Fruit fly (Drosophila melanogaster): Measurements from ENCODE around the gene CG4660.

The CG4660 gene

DNA sequence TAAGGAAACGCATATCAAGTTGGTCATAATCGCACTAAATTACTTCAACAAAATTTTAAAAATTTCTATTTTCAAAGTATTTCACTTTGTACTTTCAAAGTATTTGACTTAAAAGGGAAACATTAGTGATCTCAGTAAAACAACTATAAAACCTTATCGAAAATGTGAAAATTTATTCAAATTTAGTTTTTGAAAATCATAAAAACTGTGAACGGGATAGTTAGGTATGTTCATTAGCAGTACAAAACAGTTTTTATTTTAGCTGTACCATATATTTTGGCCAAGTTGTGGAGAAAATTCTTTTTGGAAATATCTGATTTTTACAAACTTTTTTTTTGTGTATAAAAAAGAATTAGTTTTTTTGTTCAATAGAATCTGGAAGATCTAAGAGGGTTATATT lies 14.9 kb downstream of the CG4660 start, which contains the start of gene CG43115:
Gene CG43115, minus strand, starts transcription at position 101 of the 400 bp plus-strand sequence.
- no peak for TF ChIP-seq CG8478 (optimal IDR thresholded peaks at IDR 0.05)
- TF ChIP-seq CTCF (optimal IDR thresholded peaks at IDR 0.05), result no peak

DNA sequence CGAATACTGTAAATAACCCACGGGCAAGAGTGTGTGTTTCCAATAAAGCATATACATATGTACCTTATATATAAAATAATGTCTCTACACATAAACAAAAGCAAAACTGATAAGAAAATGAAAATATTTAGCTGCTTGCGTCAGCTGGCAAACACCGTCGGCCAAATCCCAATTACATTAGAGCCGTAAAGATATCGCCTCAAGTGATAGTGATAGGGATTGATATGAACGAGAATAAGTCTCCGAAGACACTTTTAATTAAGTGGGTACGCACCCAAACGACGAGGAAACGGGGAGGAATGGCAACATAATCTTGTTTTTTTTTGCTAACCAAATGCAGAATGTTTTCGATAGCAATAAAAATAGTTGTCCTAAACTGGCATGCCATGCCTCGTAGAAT lies 16.7 kb downstream of the CG4660 start:
- no peak for TF ChIP-seq CTCF (optimal IDR thresholded peaks at IDR 0.05)

DNA sequence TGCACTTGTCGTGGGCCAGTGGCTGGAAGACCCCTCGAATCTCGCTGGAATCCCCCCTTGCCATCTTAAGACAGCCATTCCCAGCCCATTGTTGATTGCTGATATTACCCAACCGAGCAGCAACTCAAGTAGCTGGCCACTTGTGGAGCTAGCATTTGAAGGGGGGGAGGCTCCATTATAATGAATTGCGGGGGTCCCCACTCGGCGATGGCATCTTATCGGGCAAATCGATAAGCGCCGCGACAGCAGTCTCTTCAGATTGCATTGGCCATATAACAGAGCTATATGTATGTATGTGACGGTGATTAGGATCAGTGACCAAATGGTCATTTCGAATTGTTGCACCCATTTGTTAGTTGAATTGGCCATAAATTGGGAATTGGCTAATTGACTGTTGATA lies 19.0 kb downstream of the CG4660 start:
- no peak for TF ChIP-seq CTCF (optimal IDR thresholded peaks at IDR 0.05)
- TF ChIP-seq CG8478 (optimal IDR thresholded peaks at IDR 0.05), result no peak

DNA sequence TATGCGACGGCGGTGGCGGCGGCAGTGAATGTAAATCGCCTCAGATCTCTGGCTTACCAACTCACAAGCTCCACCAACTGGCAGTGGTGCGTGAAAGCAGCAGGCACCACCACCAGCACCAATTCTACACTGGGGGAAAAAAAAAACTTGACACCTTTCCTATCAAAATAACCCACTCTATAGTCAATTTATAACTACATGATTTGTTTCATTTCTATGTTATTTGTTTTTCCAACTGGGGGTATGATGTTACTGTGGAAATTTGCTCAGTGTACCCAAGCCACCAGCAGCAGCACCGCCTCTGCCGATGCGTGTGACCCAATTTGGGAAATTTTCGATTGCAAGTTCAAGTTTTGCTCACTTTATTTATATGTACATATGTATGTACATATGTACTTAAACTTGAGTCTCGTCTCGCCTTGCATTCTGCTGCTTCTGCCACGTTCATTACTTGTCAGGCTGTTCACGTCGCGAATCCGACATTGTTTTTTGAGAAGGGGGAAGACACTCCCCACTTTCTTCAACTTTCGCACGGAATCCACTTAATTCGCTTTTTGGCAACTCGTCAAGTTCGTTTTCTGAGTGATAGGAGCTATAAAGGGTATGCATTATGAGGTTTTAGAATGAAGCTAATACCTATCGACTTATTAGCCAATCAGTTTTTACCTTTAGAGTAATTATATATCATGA lies 21.9 kb downstream of the CG4660 start:
- TF ChIP-seq CG8478 (optimal IDR thresholded peaks at IDR 0.05), result no peak

DNA sequence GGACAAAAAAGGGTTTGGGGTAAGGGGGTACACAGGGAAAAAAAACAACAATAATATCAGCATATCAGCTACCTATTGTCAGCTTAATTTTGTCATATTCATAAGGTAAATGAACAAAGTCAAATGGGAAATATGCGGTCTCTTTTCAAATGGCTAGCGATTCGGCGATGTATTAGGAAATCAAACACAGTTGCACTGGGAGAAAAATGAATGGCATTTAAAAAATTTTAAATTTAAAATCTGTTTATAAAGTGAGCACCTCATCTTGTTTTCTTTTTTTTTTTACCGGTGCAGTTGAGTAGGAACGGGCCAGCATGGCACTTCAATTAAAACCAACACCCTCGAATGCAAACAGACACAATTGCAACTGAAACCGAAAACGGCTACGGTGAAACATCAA lies 27.1 kb downstream of the CG4660 start:
- TF ChIP-seq CTCF (optimal IDR thresholded peaks at IDR 0.05) (no peak), CG8478 (optimal IDR thresholded peaks at IDR 0.05) (no peak)

DNA sequence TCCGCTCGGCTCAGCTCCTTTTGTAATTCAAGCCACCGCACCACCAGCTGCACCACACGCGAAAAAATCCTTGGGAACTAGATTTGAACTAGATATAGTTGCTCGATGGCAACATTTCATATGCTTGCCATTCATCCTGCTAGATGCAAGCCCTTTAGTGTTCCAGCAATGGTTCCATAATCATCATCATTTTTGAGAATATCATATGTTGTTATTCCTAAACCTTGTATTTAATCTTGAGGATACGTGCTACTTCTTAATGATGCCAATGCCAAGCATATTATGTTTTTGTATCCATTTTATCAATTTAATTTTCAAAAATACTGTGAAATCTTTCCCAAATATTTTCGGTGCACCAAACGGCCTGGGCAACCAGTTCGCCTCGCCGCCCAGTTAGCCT lies 28.3 kb downstream of the CG4660 start:
- TF ChIP-seq CTCF (optimal IDR thresholded peaks at IDR 0.05), result no peak
- TF ChIP-seq CG8478 (optimal IDR thresholded peaks at IDR 0.05), result no peak

DNA sequence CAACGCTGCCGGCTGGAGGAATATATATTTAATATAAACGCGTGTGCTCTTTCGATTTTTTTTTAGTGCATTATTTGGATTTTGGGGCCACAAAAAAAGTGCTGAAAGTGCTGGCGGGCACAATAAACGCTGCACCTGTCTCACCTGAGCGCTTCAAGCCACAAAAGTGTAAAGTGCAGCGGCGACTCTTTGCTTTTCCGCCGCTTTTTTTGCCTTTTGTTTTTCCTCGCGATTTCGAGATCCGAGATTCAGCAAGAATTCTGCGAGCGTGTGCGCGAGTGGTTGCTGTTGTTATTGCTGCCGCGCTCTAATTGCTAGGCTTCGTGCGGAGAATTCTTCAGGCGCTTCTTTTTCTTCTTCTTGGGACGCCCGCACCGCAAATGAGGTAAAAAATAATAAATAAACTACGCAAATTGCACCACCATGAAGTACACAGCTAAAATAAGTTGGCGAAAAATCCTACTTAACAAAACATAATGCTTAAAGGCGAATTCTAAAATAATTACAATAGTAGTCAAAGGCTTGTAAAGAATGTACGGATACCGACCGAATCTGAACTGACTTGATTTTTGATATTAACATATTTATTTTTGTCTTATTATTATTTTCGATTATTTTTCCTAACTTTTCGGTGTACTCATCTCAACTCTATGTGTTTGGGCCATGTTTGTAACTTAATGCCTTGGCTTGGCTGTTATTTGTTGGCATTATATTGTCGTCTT lies 30.1 kb downstream of the CG4660 start:
- no peak for TF ChIP-seq CG8478 (optimal IDR thresholded peaks at IDR 0.05)

DNA sequence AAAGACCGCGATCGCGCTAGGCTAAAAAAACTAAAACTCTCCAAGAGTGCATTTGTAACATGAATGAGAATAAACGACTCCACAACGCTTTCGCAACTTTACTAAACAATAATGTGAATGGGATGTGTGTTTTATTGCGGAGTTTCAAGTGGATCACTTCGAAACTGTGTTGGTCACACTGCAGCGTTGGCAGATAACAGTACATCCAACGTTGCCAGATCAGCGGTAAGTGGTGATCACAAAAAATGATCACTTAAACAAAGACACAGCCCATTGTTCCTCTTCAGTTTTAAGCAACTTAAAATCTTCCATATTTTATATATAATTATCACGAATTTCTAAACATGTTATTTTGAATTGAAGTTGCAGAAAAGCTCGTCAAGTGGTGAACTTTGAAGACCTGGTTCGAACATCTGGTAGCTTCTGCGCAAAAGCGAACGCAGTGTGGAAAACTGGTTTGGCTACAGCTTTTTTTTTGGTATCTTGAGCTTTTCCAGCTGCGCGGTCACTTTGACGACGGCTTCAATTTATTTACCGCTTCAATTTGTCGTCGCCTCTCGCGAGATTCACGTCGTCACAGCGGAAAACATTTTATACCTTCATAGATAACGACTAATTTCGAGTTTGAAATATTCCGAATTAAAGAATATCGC lies 30.8 kb downstream of the CG4660 start, which contains the start of gene CG5921:
Gene CG5921, plus strand, starts transcription at position 547 of the 653 bp plus-strand sequence.
- TF ChIP-seq CG8478 (optimal IDR thresholded peaks at IDR 0.05), result no peak
- TF ChIP-seq CTCF (optimal IDR thresholded peaks at IDR 0.05), result no peak

DNA sequence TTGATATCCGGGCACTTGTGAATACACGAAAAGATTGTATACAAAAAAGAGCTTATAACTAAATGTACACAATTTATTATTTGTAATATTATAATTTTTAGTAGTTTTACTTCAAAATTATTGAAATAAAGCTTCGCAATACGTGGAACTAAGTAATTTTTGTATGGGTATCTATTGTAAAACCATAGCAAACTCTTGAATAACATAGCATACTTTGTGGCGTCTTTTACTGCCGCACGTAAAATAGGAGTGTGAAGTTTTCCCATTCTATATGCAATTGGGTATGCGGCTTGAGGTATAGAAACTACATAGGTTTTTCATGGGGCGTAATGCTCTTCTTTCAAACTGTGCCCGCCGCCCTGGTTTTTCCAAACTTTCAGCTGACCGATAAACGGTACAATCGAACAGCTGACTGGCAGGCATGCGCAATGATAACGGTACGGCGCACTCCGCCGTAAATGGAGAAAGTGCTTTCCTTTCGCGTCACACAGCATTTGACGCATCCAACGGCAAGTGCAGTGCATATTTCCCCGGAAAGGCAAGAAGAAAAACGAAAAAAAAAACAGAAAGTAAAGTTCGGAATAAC lies 41.6 kb downstream of the CG4660 start, which contains the start of gene CG5937:
Gene CG5937, plus strand, starts transcription at position 575 of the 586 bp plus-strand sequence.
- TF ChIP-seq CTCF (optimal IDR thresholded peaks at IDR 0.05) (no peak), CG8478 (optimal IDR thresholded peaks at IDR 0.05) (no peak)

DNA sequence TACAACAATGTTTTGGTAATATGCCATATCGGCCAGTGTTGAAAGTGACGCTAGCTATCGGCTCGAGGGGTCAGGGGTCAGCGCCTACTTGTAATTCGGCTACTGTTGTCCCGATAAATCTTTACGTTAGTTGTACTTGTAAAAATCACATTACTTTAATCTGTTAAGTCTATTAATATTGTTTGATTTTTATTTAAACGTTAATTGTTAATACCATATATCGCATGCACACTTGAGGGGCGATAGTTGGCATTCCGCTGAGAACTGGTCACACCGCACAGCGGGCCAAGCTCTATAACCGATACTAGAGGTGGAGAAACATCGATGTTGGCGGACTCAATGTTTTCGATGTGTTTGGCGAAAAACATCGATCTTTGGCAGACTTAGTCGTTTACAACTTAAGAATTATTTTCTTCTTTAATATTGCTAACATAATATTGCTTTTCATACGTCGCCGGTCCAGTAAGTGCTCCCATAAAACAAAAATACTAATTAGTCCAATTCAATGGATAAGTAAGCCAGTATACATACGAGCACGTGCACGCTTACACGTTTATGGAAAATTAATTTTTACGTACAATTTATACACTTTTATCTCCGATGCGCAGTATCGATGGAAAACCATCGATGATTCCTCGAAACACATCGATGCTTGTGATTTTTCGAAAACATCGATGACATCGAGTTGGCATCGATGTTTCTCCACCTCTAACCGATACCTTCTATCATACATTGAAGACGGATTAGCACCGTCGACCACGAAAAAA lies 43.8 kb downstream of the CG4660 start, which contains the start of the genes rux and MCTS1:
Gene rux, minus strand, starts transcription at position 621 of the 767 bp plus-strand sequence.
Gene MCTS1, plus strand, starts transcription at position 713 of the 767 bp plus-strand sequence.
- no peak for TF ChIP-seq CTCF (optimal IDR thresholded peaks at IDR 0.05)
- TF ChIP-seq CG8478 (optimal IDR thresholded peaks at IDR 0.05), result no peak

DNA sequence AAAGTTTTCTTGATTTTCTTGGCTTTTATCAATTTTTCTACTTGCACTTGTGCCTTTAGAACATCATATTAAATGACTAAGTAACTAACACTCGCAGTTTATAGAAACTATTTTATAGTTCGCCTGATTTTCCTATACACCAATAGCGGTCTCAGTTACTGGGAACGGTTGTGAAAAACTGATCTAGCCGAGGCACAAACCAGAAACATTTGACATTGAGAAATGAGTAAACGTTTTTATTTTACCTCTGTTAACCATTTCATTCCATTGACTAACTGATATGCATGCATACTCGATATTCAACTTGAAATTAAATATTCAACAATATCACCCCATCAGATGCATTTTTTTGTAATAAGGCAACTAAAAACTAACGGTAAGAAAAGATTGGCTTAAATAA lies 45.8 kb downstream of the CG4660 start:
- TF ChIP-seq CG8478 (optimal IDR thresholded peaks at IDR 0.05) (no peak), CTCF (optimal IDR thresholded peaks at IDR 0.05) (peak; percentile 32 to 72)

DNA sequence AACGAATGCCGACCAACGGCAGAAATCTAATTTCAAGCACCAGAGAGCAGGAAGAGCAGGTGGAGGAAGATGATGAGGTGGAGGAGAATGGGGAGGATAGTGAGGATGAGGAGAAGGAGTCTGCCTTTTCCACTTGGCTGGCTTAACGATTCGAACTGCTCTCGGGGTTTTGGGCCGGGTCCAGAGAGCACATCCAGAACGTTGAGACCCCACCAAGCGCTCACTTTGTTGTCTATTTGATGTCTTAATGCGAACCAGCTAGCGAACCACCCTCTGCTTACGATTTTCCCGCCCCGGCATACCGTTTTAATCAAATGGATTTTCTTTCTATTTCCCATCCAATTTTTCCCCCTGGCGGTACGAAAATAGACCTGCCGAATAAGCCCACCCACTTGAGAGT lies 46.4 kb downstream of the CG4660 start:
- TF ChIP-seq CTCF (optimal IDR thresholded peaks at IDR 0.05) (no peak), CG8478 (optimal IDR thresholded peaks at IDR 0.05) (no peak)

DNA sequence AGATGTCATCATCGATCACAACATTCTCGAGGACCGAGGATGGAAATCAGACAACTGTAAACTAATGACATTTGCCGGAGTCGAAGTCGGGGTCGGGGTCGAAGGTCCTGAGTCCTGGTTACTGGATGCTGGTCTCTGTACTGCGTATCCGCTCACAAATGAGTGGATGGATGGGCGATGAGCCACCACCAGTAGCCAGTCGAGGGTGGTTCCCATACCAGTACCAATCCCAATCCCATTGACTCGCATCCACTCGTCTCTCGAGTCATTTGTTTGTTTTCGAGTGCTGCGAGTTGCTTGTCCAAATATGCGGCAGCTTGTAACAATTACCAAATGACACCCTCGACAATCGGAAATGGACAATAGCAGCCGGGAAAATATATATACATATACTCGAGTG lies 48.3 kb downstream of the CG4660 start:
- TF ChIP-seq CG8478 (optimal IDR thresholded peaks at IDR 0.05) (no peak), CTCF (optimal IDR thresholded peaks at IDR 0.05) (no peak)

DNA sequence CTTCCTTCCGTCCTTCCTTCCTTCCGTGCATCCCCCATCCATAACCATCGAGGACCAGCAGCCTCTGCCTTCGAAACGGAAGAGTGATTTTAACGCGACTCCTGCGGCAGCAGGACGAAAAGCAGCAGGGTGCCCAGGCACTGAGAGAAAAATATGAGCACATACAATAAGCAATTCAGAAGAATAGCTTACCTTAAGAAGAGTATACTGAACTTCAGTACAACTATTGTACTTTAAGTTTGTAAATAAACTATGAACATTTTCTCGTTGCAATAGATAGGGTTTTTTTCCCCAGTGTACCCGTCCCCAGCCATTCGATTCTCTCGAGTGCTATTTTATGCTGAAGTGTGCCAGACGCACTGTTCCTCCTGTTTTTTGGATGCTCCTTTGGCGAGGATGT lies 49.5 kb downstream of the CG4660 start:
- TF ChIP-seq CG8478 (optimal IDR thresholded peaks at IDR 0.05) (no peak), CTCF (optimal IDR thresholded peaks at IDR 0.05) (no peak)

DNA sequence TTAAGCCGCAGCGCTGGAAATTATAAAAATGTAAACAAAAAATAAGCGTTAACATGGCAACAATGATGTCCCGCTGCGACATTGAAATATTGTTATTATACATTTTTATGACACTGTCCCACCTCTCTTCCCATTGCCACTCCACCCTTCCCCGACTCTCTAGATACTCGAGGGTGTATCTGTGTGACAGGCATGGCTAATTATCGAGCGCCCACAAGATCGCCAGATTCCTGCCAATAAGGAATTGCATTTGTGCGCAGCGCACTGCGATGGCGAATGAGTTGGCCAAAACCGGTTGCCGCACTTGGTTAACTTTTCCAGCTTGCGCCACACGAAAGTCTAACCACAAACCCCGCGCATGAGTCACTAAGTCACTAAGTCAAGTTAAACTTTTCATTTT lies 50.6 kb downstream of the CG4660 start:
- TF ChIP-seq CTCF (optimal IDR thresholded peaks at IDR 0.05) (no peak), CG8478 (optimal IDR thresholded peaks at IDR 0.05) (no peak)
